Fruit fly (Drosophila melanogaster) whole organism: ENCODE results near the gene CG9458.

Experiments
- CG8478 ChIP-seq: fragments of >200 bp; optimal IDR thresholded peaks from 2 replicates; lab custom pipeline; 2018; ENCODE audit warnings: inconsistent platforms
- EcR ChIP-seq, 2 experiments: fragments of >200 bp; optimal IDR thresholded peaks; 2 replicates each; lab custom pipeline; 2017; ENCODE audit warnings: missing biosample characterization in 2 of 2, missing genetic modification characterization in 2 of 2, missing genetic modification reagents in 2 of 2
- pan ChIP-seq: fragments of >200 bp; optimal IDR thresholded peaks from 2 replicates; lab custom pipeline; 2017
- psq ChIP-seq: fragments of >200 bp; optimal IDR thresholded peaks from 2 replicates; lab custom pipeline; 2017
- usp ChIP-seq: fragments of >200 bp; optimal IDR thresholded peaks from 2 replicates; lab custom pipeline; 2017; ENCODE audit warnings: missing biosample characterization, missing genetic modification characterization, mixed read lengths

dm6 chr3R:9816879-9817278 is 2.8 kb downstream of the CG9458 start, which contains the start of gene CG16904:
- no peak for TF ChIP-seq EcR (GFP tag; optimal IDR thresholded peaks at IDR 0.05; lab: Kevin White, UChicago)
- no peak for TF ChIP-seq CG8478 (lab: Kevin White, UChicago)
- no peak for TF ChIP-seq usp (GFP tag; lab: Kevin White, UChicago)
- TF ChIP-seq psq (lab: Kevin White, UChicago), result no peak
- TF ChIP-seq pan (lab: Kevin White, UChicago), result no peak
